Fruit fly (Drosophila melanogaster) whole organism, embryonic: ENCODE data around the gene cort.
A peak's percentile ranks its signal among the peaks of the same experiment; 100 is the strongest.

Source experiments
- Antp ChIP-seq: fragments of 200-800 bp; sonication (Bioruptor generic); optimal IDR thresholded peaks from 3 replicates; lab custom pipeline; 2016; ENCODE audit warnings: missing biosample characterization, missing genetic modification characterization
- Asciz ChIP-seq: fragments of 200-800 bp; sonication (Bioruptor generic); optimal IDR thresholded peaks from 2 replicates; lab custom pipeline; 2017; ENCODE audit warnings: missing biosample characterization, mild to moderate bottlenecking, missing genetic modification characterization, missing genetic modification reagents
- B-H1 ChIP-seq: fragments of 200-800 bp; sonication (Bioruptor generic); IDR thresholded peaks from 3 replicates; pipeline ENCODE4 v1.3.6; 2022; ENCODE audit warnings: missing biosample characterization, missing genetic modification characterization
- B-H2 ChIP-seq: fragments of 200-800 bp; sonication (Bioruptor generic); optimal IDR thresholded peaks from 2 replicates; lab custom pipeline; 2018; ENCODE audit warnings: missing biosample characterization, mild to moderate bottlenecking, missing genetic modification characterization
- CG10267 ChIP-seq: fragments of 200-800 bp; sonication (Bioruptor generic); optimal IDR thresholded peaks from 2 replicates; lab custom pipeline; 2018; ENCODE audit warnings: missing biosample characterization, mild to moderate bottlenecking, missing genetic modification characterization, moderate library complexity
- CG10431 ChIP-seq: fragments of 200-800 bp; sonication (Bioruptor generic); optimal IDR thresholded peaks from 3 replicates; lab custom pipeline; 2018; ENCODE audit warnings: missing biosample characterization, mild to moderate bottlenecking, missing genetic modification characterization
- CG11695 ChIP-seq: fragments of 200-800 bp; sonication (Bioruptor generic); IDR thresholded peaks from 3 replicates; pipeline ENCODE4 v1.3.6; 2022; ENCODE audit warnings: missing biosample characterization, missing genetic modification characterization
- CG14014 ChIP-seq: fragments of 200-800 bp; sonication (Bioruptor generic); IDR thresholded peaks from 2 replicates; pipeline ENCODE4 v1.3.6; 2022; ENCODE audit warnings: missing biosample characterization, missing genetic modification characterization
- CG14965 ChIP-seq: fragments of 200-800 bp; sonication (Bioruptor generic); optimal IDR thresholded peaks from 2 replicates; lab custom pipeline; 2016; ENCODE audit warnings: missing biosample characterization, missing genetic modification characterization, borderline replicate concordance
- CG15011 ChIP-seq: fragments of 200-800 bp; sonication (Bioruptor generic); optimal IDR thresholded peaks from 3 replicates; lab custom pipeline; 2018; ENCODE audit warnings: missing biosample characterization, mild to moderate bottlenecking, missing genetic modification characterization
- CG15601 ChIP-seq: fragments of 200-800 bp; sonication (Bioruptor generic); optimal IDR thresholded peaks from 3 replicates; lab custom pipeline; 2019; ENCODE audit warnings: missing biosample characterization, mild to moderate bottlenecking, missing genetic modification characterization, moderate library complexity
- CG1603 ChIP-seq: fragments of 200-800 bp; sonication (Bioruptor generic); optimal IDR thresholded peaks from 2 replicates; lab custom pipeline; 2019; ENCODE audit warnings: missing biosample characterization, mild to moderate bottlenecking, missing genetic modification characterization, moderate library complexity
- CG16863 ChIP-seq: fragments of 200-800 bp; sonication (Bioruptor generic); optimal IDR thresholded peaks from 3 replicates; lab custom pipeline; 2016; ENCODE audit warnings: missing biosample characterization, missing genetic modification characterization
- CG17829 ChIP-seq: fragments of 200-800 bp; optimal IDR thresholded peaks from 2 replicates; lab custom pipeline; 2019; ENCODE audit warnings: missing biosample characterization, mild to moderate bottlenecking, missing genetic modification characterization, moderate library complexity
- CG17912 ChIP-seq: fragments of 200-800 bp; sonication (Bioruptor generic); optimal IDR thresholded peaks from 2 replicates; lab custom pipeline; 2018; ENCODE audit warnings: missing biosample characterization, mild to moderate bottlenecking, missing genetic modification characterization
- CG2712 ChIP-seq: fragments of 200-800 bp; optimal IDR thresholded peaks from 3 replicates; lab custom pipeline; 2019; ENCODE audit warnings: missing biosample characterization, mild to moderate bottlenecking, missing genetic modification characterization, moderate library complexity
- CG2875 ChIP-seq: fragments of 200-800 bp; sonication (Bioruptor generic); optimal IDR thresholded peaks from 2 replicates; lab custom pipeline; 2017; ENCODE audit warnings: missing biosample characterization, mild to moderate bottlenecking, missing genetic modification characterization, missing genetic modification reagents
- CG32772 ChIP-seq: fragments of 200-800 bp; sonication (Bioruptor generic); IDR thresholded peaks from 2 replicates; pipeline ENCODE4 v1.3.6; 2022; ENCODE audit warnings: missing biosample characterization, missing genetic modification characterization
- CG3407 ChIP-seq: fragments of 200-800 bp; sonication (Bioruptor generic); optimal IDR thresholded peaks from 2 replicates; lab custom pipeline; 2018; ENCODE audit warnings: missing biosample characterization, mild to moderate bottlenecking, missing genetic modification characterization
- CG4707 ChIP-seq: fragments of 200-800 bp; sonication (Bioruptor generic); optimal IDR thresholded peaks from 2 replicates; lab custom pipeline; 2018; ENCODE audit warnings: missing biosample characterization, mild to moderate bottlenecking, missing genetic modification characterization, moderate library complexity
- CG6272 ChIP-seq: fragments of 200-800 bp; sonication (Bioruptor generic); IDR thresholded peaks from 2 replicates; pipeline ENCODE4 v1.3.6; 2022; ENCODE audit warnings: missing biosample characterization, missing genetic modification characterization
- CG6689 ChIP-seq: fragments of 200-800 bp; sonication (Bioruptor generic); IDR thresholded peaks from 2 replicates; pipeline ENCODE4 v1.3.6; 2022; ENCODE audit warnings: missing biosample characterization, missing genetic modification characterization
- CG7963 ChIP-seq: fragments of 200-800 bp; sonication (Bioruptor generic); IDR thresholded peaks from 3 replicates; pipeline ENCODE4 v1.3.6; 2022; ENCODE audit warnings: missing biosample characterization, missing genetic modification characterization; ENCODE audit not compliant: partially characterized antibody
- CG8924 ChIP-seq: fragments of 200-800 bp; optimal IDR thresholded peaks from 3 replicates; lab custom pipeline; 2019; ENCODE audit warnings: missing biosample characterization, mild to moderate bottlenecking, missing genetic modification characterization, moderate library complexity
- CG9437 ChIP-seq: fragments of 200-800 bp; sonication (Bioruptor generic); optimal IDR thresholded peaks from 2 replicates; lab custom pipeline; 2018; ENCODE audit warnings: missing biosample characterization, mild to moderate bottlenecking, missing genetic modification characterization
- CkIIα-i1 ChIP-seq: fragments of 200-800 bp; sonication (Bioruptor generic); IDR thresholded peaks from 2 replicates; pipeline ENCODE4 v1.3.6; 2022; ENCODE audit warnings: missing biosample characterization, missing genetic modification characterization
- Dp ChIP-seq: fragments of 200-800 bp; sonication (Bioruptor generic); optimal IDR thresholded peaks from 2 replicates; lab custom pipeline; 2018; ENCODE audit warnings: missing biosample characterization, mild to moderate bottlenecking, missing genetic modification characterization, moderate library complexity
- Dref ChIP-seq: fragments of 200-800 bp; sonication (Bioruptor generic); IDR thresholded peaks from 2 replicates; pipeline ENCODE4 v1.3.6; 2022; ENCODE audit warnings: missing biosample characterization, missing genetic modification characterization
- E2f2 ChIP-seq: fragments of 200-800 bp; sonication (Bioruptor generic); IDR thresholded peaks from 2 replicates; pipeline ENCODE4 v1.3.6; 2022; ENCODE audit warnings: missing biosample characterization, missing genetic modification characterization
- Elba2 ChIP-seq: fragments of 200-800 bp; sonication (Bioruptor generic); optimal IDR thresholded peaks from 3 replicates; lab custom pipeline; 2016; ENCODE audit warnings: missing biosample characterization, missing genetic modification characterization
- Ets97D ChIP-seq: fragments of 200-800 bp; sonication (Bioruptor generic); optimal IDR thresholded peaks from 3 replicates; lab custom pipeline; 2016; ENCODE audit warnings: missing biosample characterization, missing genetic modification characterization
- Lhr ChIP-seq: fragments of 200-800 bp; sonication (Bioruptor generic); optimal IDR thresholded peaks from 3 replicates; lab custom pipeline; 2017; ENCODE audit warnings: mild to moderate bottlenecking, missing biosample characterization, missing genetic modification reagents, missing genetic modification characterization
- MESR4 ChIP-seq: fragments of 200-800 bp; sonication (Bioruptor generic); optimal IDR thresholded peaks from 2 replicates; lab custom pipeline; 2018; ENCODE audit warnings: missing biosample characterization, mild to moderate bottlenecking, missing genetic modification characterization, moderate library complexity
- Myb ChIP-seq: fragments of 200-800 bp; sonication (Bioruptor generic); optimal IDR thresholded peaks from 2 replicates; lab custom pipeline; 2016; ENCODE audit warnings: missing biosample characterization, missing genetic modification characterization
- Nf-YB ChIP-seq: fragments of 200-800 bp; sonication (Bioruptor generic); optimal IDR thresholded peaks from 3 replicates; lab custom pipeline; 2019; ENCODE audit warnings: missing biosample characterization, mild to moderate bottlenecking, missing genetic modification characterization, moderate library complexity
- Sry-δ ChIP-seq: fragments of 200-800 bp; sonication (Bioruptor generic); optimal IDR thresholded peaks from 2 replicates; lab custom pipeline; 2016; ENCODE audit warnings: missing biosample characterization, missing genetic modification characterization
- YL-1 ChIP-seq: fragments of 200-800 bp; sonication (Bioruptor generic); optimal IDR thresholded peaks from 3 replicates; lab custom pipeline; 2017; ENCODE audit warnings: missing biosample characterization, mild to moderate bottlenecking, missing genetic modification characterization
- bab2 ChIP-seq: fragments of 200-800 bp; sonication (Bioruptor generic); optimal IDR thresholded peaks from 2 replicates; lab custom pipeline; 2016; ENCODE audit warnings: missing biosample characterization, missing genetic modification characterization
- bowl ChIP-seq: fragments of 200-800 bp; sonication (Bioruptor generic); IDR thresholded peaks from 2 replicates; pipeline ENCODE4 v1.3.6; 2022; ENCODE audit warnings: missing biosample characterization, missing genetic modification characterization
- dan ChIP-seq: fragments of 200-800 bp; sonication (Bioruptor generic); IDR thresholded peaks from 2 replicates; pipeline ENCODE4 v1.3.6; 2022; ENCODE audit warnings: missing biosample characterization, missing genetic modification characterization
- ftz-f1 ChIP-seq: fragments of 200-800 bp; sonication (Bioruptor generic); optimal IDR thresholded peaks from 2 replicates; lab custom pipeline; 2016; ENCODE audit warnings: missing biosample characterization, missing genetic modification characterization
- gro ChIP-seq: fragments of 200-800 bp; sonication (Bioruptor generic); optimal IDR thresholded peaks from 2 replicates; lab custom pipeline; 2016; ENCODE audit warnings: missing biosample characterization, missing genetic modification characterization
- nom ChIP-seq: fragments of 200-800 bp; sonication (Bioruptor generic); optimal IDR thresholded peaks from 2 replicates; lab custom pipeline; 2017; ENCODE audit warnings: missing biosample characterization, missing genetic modification characterization, mild to moderate bottlenecking, moderate library complexity, missing genetic modification reagents
- pb ChIP-seq: fragments of 200-800 bp; sonication (Bioruptor generic); optimal IDR thresholded peaks from 3 replicates; lab custom pipeline; 2016; ENCODE audit warnings: missing biosample characterization, missing genetic modification characterization
- phol ChIP-seq: fragments of 200-800 bp; sonication (Bioruptor generic); optimal IDR thresholded peaks from 3 replicates; lab custom pipeline; 2018; ENCODE audit warnings: missing biosample characterization, mild to moderate bottlenecking, missing genetic modification characterization, moderate library complexity
- pita ChIP-seq: fragments of 200-800 bp; sonication (Bioruptor generic); optimal IDR thresholded peaks from 2 replicates; lab custom pipeline; 2017; ENCODE audit warnings: missing biosample characterization, mild to moderate bottlenecking, missing genetic modification characterization
- pros ChIP-seq: fragments of 200-800 bp; sonication (Bioruptor generic); optimal IDR thresholded peaks from 3 replicates; lab custom pipeline; 2019; ENCODE audit warnings: missing biosample characterization, mild to moderate bottlenecking, missing genetic modification characterization, moderate library complexity
- ranshi ChIP-seq: fragments of 200-800 bp; sonication (Bioruptor generic); IDR thresholded peaks from 2 replicates; pipeline ENCODE4 v1.3.6; 2022; ENCODE audit warnings: missing biosample characterization, missing genetic modification characterization
- row ChIP-seq: fragments of 200-800 bp; sonication (Bioruptor generic); IDR thresholded peaks from 3 replicates; pipeline ENCODE4 v1.3.6; 2022; ENCODE audit warnings: missing biosample characterization, missing genetic modification characterization
- tio ChIP-seq: fragments of 200-800 bp; sonication (Bioruptor generic); optimal IDR thresholded peaks from 2 replicates; lab custom pipeline; 2017; ENCODE audit warnings: missing biosample characterization, missing genetic modification characterization, inconsistent platforms
- zfh2 ChIP-seq: fragments of 200-800 bp; sonication (Bioruptor generic); optimal IDR thresholded peaks from 2 replicates; lab custom pipeline; 2016; ENCODE audit warnings: missing biosample characterization, missing genetic modification characterization

Gene cort

dm6 chr2L:6682909-6683308, 6.5 kb upstream of the cort start (continued):
- no peak for TF ChIP-seq CG10267 (tag; lab: Kevin White, UChicago)
- TF ChIP-seq CG8924: no peak
- no peak for TF ChIP-seq CG6272 (GFP tag; lab: Robert Waterston, UW)
- no peak for TF ChIP-seq CG16863 (GFP tag; lab: Kevin White, UChicago)
- no peak for TF ChIP-seq pb (GFP tag; lab: Kevin White, UChicago)
- TF ChIP-seq CG11695 (GFP tag; lab: Robert Waterston, UW): no peak
- TF ChIP-seq CG15011 (GFP tag; lab: Kevin White, UChicago): no peak
- TF ChIP-seq B-H1 (GFP tag; lab: Robert Waterston, UW): no peak
- peak; percentile 19 for TF ChIP-seq B-H2 (GFP tag; lab: Kevin White, UChicago)
- no peak for TF ChIP-seq CG2875 (GFP tag; lab: Kevin White, UChicago)
- TF ChIP-seq CG32772: no peak
- TF ChIP-seq CG6689 (GFP tag; lab: Robert Waterston, UW): no peak
- TF ChIP-seq Dp: no peak
- no peak for TF ChIP-seq bowl (GFP tag; lab: Robert Waterston, UW)
- TF ChIP-seq Nf-YB (GFP tag; lab: Kevin White, UChicago): no peak
- no peak for TF ChIP-seq Asciz (GFP tag; lab: Kevin White, UChicago)
- no peak for TF ChIP-seq nom (GFP tag; lab: Kevin White, UChicago)

- TF ChIP-seq gro (GFP tag; lab: Kevin White, UChicago) (no peak), MESR4 (GFP tag; lab: Kevin White, UChicago) (peak; percentile 22), CG17829 (peak; percentile 24), bab2 (GFP tag; lab: Kevin White, UChicago) (no peak), ftz-f1 (no peak), Antp (GFP tag; lab: Kevin White, UChicago) (no peak), Dref (GFP tag; lab: Robert Waterston, UW) (peak; percentile 76), Ets97D (peak; percentile 46), CG1603 (peak; percentile 66), Myb (GFP tag; lab: Kevin White, UChicago) (peak; percentile 43), ranshi (GFP tag; lab: Robert Waterston, UW) (no peak), pros (GFP tag; lab: Kevin White, UChicago) (no peak), CkIIα-i1 (GFP tag; lab: Robert Waterston, UW) (no peak), CG3407 (GFP tag; lab: Kevin White, UChicago) (no peak), CG4707 (GFP tag; lab: Kevin White, UChicago) (no peak), CG2712 (tag; lab: Kevin White, UChicago) (no peak), CG7963 (GFP tag; lab: Robert Waterston, UW) (peak; percentile 64; the same call in 2 of the 3 replicates), CG14014 (GFP tag; lab: Robert Waterston, UW) (no peak), CG10431 (GFP tag; lab: Kevin White, UChicago) (no peak), CG15601 (tag; lab: Kevin White, UChicago) (no peak), dan (GFP tag; lab: Robert Waterston, UW) (no peak), tio (GFP tag; lab: Kevin White, UChicago) (no peak), pita (no peak), Lhr (peak; percentile 24), zfh2 (GFP tag; lab: Kevin White, UChicago) (no peak), row (GFP tag; lab: Robert Waterston, UW) (peak; percentile 59), CG9437 (GFP tag; lab: Kevin White, UChicago) (no peak), Elba2 (GFP tag; lab: Kevin White, UChicago) (peak; percentile 85), CG8924 (no peak), phol (no peak), Sry-δ (GFP tag; lab: Kevin White, UChicago) (peak; percentile 84), YL-1 (GFP tag; lab: Kevin White, UChicago) (peak; percentile 37), E2f2 (GFP tag; lab: Robert Waterston, UW) (peak; percentile 97), CG14965 (no peak), CG17912 (GFP tag; lab: Kevin White, UChicago) (no peak)
These were observed 1.0 kb upstream of the cort start, which contains the start of gene Nse1 for dm6 chr2L:6677453-6677852. Gene Nse1 (minus strand): TSS chr2L:6677625.
